Fruit fly (Drosophila melanogaster) whole organism, prepupa: ENCODE measurements around the gene CG13084.

Experiments
- CG11294 ChIP-seq: fragments of 200-800 bp; sonication (Bioruptor generic); IDR thresholded peaks from 2 replicates; pipeline ENCODE4 v1.3.6; 2022; ENCODE audit warnings: missing biosample characterization, missing genetic modification characterization
- CG11762 ChIP-seq: fragments of 200-800 bp; sonication (Bioruptor generic); optimal IDR thresholded peaks from 3 replicates; lab custom pipeline; 2016; ENCODE audit warnings: missing biosample characterization, missing genetic modification characterization; ENCODE audit not compliant: insufficient read depth
- CG11902 ChIP-seq: fragments of 200-800 bp; sonication (Bioruptor generic); optimal IDR thresholded peaks from 3 replicates; lab custom pipeline; 2016; ENCODE audit warnings: missing biosample characterization, missing genetic modification characterization
- CG15336 ChIP-seq: fragments of 200-800 bp; sonication (Bioruptor generic); IDR thresholded peaks from 2 replicates; pipeline ENCODE4 v1.3.6; 2022; ENCODE audit warnings: missing biosample characterization, missing genetic modification characterization
- CG16779 ChIP-seq: fragments of 200-800 bp; sonication (Bioruptor generic); optimal IDR thresholded peaks from 3 replicates; lab custom pipeline; 2017; ENCODE audit warnings: missing biosample characterization, mild to moderate bottlenecking, missing genetic modification characterization
- CG3032 ChIP-seq: fragments of 200-800 bp; optimal IDR thresholded peaks from 2 replicates; lab custom pipeline; 2019; ENCODE audit warnings: missing biosample characterization, mild to moderate bottlenecking, missing genetic modification characterization, moderate library complexity
- CG31627 ChIP-seq: fragments of 200-800 bp; sonication (Bioruptor generic); optimal IDR thresholded peaks from 3 replicates; lab custom pipeline; 2016; ENCODE audit warnings: missing biosample characterization, missing genetic modification characterization
- CG3919 ChIP-seq: fragments of 200-800 bp; sonication (Bioruptor generic); optimal IDR thresholded peaks from 3 replicates; lab custom pipeline; 2016; ENCODE audit warnings: missing biosample characterization, missing genetic modification characterization
- CG4318 ChIP-seq: fragments of 200-800 bp; sonication (Bioruptor generic); optimal IDR thresholded peaks from 3 replicates; lab custom pipeline; 2017; ENCODE audit warnings: missing biosample characterization, mild to moderate bottlenecking, missing genetic modification characterization
- CG6163 ChIP-seq: fragments of 200-800 bp; sonication (Bioruptor generic); IDR thresholded peaks from 3 replicates; pipeline ENCODE4 v1.3.6; 2022; ENCODE audit warnings: missing biosample characterization, missing genetic modification characterization
- CG6276 ChIP-seq: fragments of 200-800 bp; sonication (Bioruptor generic); optimal IDR thresholded peaks from 2 replicates; lab custom pipeline; 2017; ENCODE audit warnings: missing biosample characterization, mild to moderate bottlenecking, missing genetic modification characterization
- CG6792 ChIP-seq: fragments of 200-800 bp; sonication (Bioruptor generic); optimal IDR thresholded peaks from 3 replicates; lab custom pipeline; 2016; ENCODE audit warnings: missing biosample characterization, missing genetic modification characterization
- CG8119 ChIP-seq: fragments of 200-800 bp; sonication (Bioruptor generic); IDR thresholded peaks from 3 replicates; pipeline ENCODE4 v1.3.6; 2022; ENCODE audit warnings: missing biosample characterization, missing genetic modification characterization
- CG8319 ChIP-seq: fragments of 200-800 bp; sonication (Bioruptor generic); optimal IDR thresholded peaks from 3 replicates; lab custom pipeline; 2016; ENCODE audit warnings: missing biosample characterization, missing genetic modification characterization
- CG9139 ChIP-seq: fragments of 200-800 bp; sonication (Bioruptor generic); optimal IDR thresholded peaks from 3 replicates; lab custom pipeline; 2017; ENCODE audit warnings: missing biosample characterization, mild to moderate bottlenecking, missing genetic modification characterization
- Eip75B ChIP-seq: fragments of 200-800 bp; sonication (Bioruptor generic); optimal IDR thresholded peaks from 3 replicates; lab custom pipeline; 2016; ENCODE audit warnings: missing biosample characterization, missing genetic modification characterization
- Eip78C ChIP-seq: fragments of 200-800 bp; sonication (Bioruptor generic); peaks from one replicate; lab custom pipeline; 2016; ENCODE audit warnings: missing biosample characterization, missing genetic modification characterization
- Eip93F ChIP-seq: fragments of 200-800 bp; sonication (Bioruptor generic); optimal IDR thresholded peaks from 2 replicates; lab custom pipeline; 2016; ENCODE audit warnings: missing biosample characterization, mild to moderate bottlenecking, missing genetic modification characterization
- Ets21C ChIP-seq: fragments of 200-800 bp; sonication (Bioruptor generic); optimal IDR thresholded peaks from 3 replicates; lab custom pipeline; 2016; ENCODE audit warnings: missing biosample characterization, missing genetic modification characterization
- Gug ChIP-seq: fragments of 200-800 bp; sonication (Bioruptor generic); IDR thresholded peaks from 2 replicates; pipeline ENCODE4 v1.3.6; 2022; ENCODE audit warnings: missing biosample characterization, missing genetic modification characterization
- Hr39 ChIP-seq: fragments of 200-800 bp; sonication (Bioruptor generic); optimal IDR thresholded peaks from 2 replicates; lab custom pipeline; 2016; ENCODE audit warnings: missing biosample characterization, missing genetic modification characterization
- Hr4 ChIP-seq: fragments of 200-800 bp; sonication (Bioruptor generic); optimal IDR thresholded peaks from 3 replicates; lab custom pipeline; 2016; ENCODE audit warnings: missing biosample characterization, missing genetic modification characterization
- Met ChIP-seq: fragments of 200-800 bp; sonication (Bioruptor generic); optimal IDR thresholded peaks from 3 replicates; lab custom pipeline; 2016; ENCODE audit warnings: missing biosample characterization, missing genetic modification characterization
- OdsH ChIP-seq: fragments of 200-800 bp; sonication (Bioruptor generic); optimal IDR thresholded peaks from 3 replicates; lab custom pipeline; 2016; ENCODE audit warnings: missing biosample characterization, missing genetic modification characterization
- Sox15 ChIP-seq: fragments of 200-800 bp; sonication (Bioruptor generic); optimal IDR thresholded peaks from 3 replicates; lab custom pipeline; 2016; ENCODE audit warnings: missing biosample characterization, missing genetic modification characterization
- achi ChIP-seq: fragments of 200-800 bp; sonication (Bioruptor generic); optimal IDR thresholded peaks from 3 replicates; lab custom pipeline; 2016; ENCODE audit warnings: missing biosample characterization, missing genetic modification characterization
- cyc ChIP-seq: fragments of 200-800 bp; sonication (Bioruptor generic); optimal IDR thresholded peaks from 3 replicates; lab custom pipeline; 2016; ENCODE audit warnings: missing biosample characterization, missing genetic modification characterization
- dsx ChIP-seq: fragments of 200-800 bp; optimal IDR thresholded peaks from 3 replicates; lab custom pipeline; 2019; ENCODE audit warnings: missing biosample characterization, mild to moderate bottlenecking, missing genetic modification characterization, moderate library complexity; ENCODE audit not compliant: poor library complexity, severe bottlenecking
- eg ChIP-seq: fragments of 200-800 bp; sonication (Bioruptor generic); IDR thresholded peaks from 3 replicates; pipeline ENCODE4 v1.3.6; 2022; ENCODE audit warnings: missing biosample characterization, missing genetic modification characterization
- esn ChIP-seq: fragments of 200-800 bp; sonication (Bioruptor generic); optimal IDR thresholded peaks from 2 replicates; lab custom pipeline; 2016; ENCODE audit warnings: missing biosample characterization, mild to moderate bottlenecking, missing genetic modification characterization, moderate library complexity
- lz ChIP-seq: fragments of 200-800 bp; sonication (Bioruptor generic); optimal IDR thresholded peaks from 3 replicates; lab custom pipeline; 2016; ENCODE audit warnings: missing biosample characterization, missing genetic modification characterization
- salr ChIP-seq, 2 experiments: fragments of 200-800 bp; sonication (Bioruptor generic); optimal IDR thresholded peaks; 3 replicates each; lab custom pipeline; 2016 to 2018; ENCODE audit warnings: missing biosample characterization in 2 of 2, missing genetic modification characterization in 2 of 2, mild to moderate bottlenecking in 1 of 2
- ss ChIP-seq, 2 experiments: fragments of 200-800 bp; sonication (Bioruptor generic); optimal IDR thresholded peaks; 2 replicates in 1 of 2; 3 replicates in 1 of 2; lab custom pipeline; 2017 to 2018; ENCODE audit warnings: mild to moderate bottlenecking in 2 of 2, missing biosample characterization in 2 of 2, missing genetic modification characterization in 2 of 2, moderate library complexity in 1 of 2
- svp ChIP-seq: fragments of 200-800 bp; sonication (Bioruptor generic); peaks from one replicate; lab custom pipeline; 2016; ENCODE audit warnings: missing biosample characterization, missing genetic modification characterization
- topi ChIP-seq: fragments of 200-800 bp; sonication (Bioruptor generic); optimal IDR thresholded peaks from 3 replicates; lab custom pipeline; 2016; ENCODE audit warnings: missing biosample characterization, missing genetic modification characterization
- vri ChIP-seq: fragments of 200-800 bp; sonication (Bioruptor generic); optimal IDR thresholded peaks from 3 replicates; lab custom pipeline; 2016; ENCODE audit warnings: missing biosample characterization, mild to moderate bottlenecking, missing genetic modification characterization

The CG13084 gene

DNA sequence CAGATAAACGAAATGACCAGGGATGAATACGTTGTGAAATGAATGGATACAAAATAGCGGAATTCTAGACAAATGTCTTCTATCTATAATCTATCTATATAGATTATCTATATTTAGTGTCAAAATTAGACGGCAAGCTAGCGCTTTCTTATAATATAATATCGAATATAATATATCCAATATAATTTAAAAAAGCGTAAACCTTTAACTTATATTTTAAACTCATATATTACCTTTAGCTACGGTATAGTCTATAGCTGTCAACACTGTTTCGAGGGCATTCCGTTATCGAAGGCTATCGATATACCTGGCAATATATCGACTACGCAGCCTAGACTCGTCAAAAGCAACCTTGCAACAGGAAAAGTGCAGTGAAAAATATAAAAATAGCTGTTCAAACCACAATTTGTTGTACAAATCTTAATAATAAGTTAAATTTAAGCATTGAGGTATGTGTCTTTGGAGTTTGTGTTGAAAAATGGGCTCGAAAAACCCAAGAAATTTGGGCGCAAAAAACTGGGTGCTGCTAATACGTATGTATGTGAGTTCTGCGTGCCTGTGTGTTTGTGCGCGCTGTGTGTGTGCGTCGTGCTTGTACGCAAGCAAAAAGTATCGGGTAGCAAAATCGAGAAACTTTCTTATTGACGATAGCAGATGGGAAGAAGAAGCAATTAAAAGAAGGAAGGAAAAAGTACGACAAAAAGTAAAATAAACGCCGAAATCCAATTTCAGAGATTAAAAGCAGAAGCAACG lies 8.4 kb downstream of the CG13084 start, which contains the start of the genes swm and Ctu2:
TSS of gene swm (plus strand) at position 318 of the 753 bp plus-strand sequence.
TSS of gene Ctu2 (minus strand) at position 320 of the 753 bp plus-strand sequence.
- no peak for TF ChIP-seq Ets21C (GFP tag; lab: Kevin White, UChicago)
- TF ChIP-seq Gug (GFP tag; lab: Robert Waterston, UW): peak; percentile 42
- peak; percentile 71 for TF ChIP-seq svp (GFP tag; lab: Kevin White, UChicago)
- peak; percentile 8 for TF ChIP-seq CG31627 (GFP tag; lab: Kevin White, UChicago)
- TF ChIP-seq vri (GFP tag; lab: Kevin White, UChicago): no peak
- TF ChIP-seq esn (GFP tag; lab: Kevin White, UChicago): peak; percentile 41
- TF ChIP-seq achi (GFP tag; lab: Kevin White, UChicago): peak; percentile 58
- peak; percentile 50; the same call in 1 of the 3 replicates for TF ChIP-seq CG8119 (GFP tag; lab: Robert Waterston, UW)
- peak; percentile 40; the same call in 1 of the 3 replicates for TF ChIP-seq eg (GFP tag; lab: Robert Waterston, UW)
- TF ChIP-seq CG3032 (tag; lab: Kevin White, UChicago): peak; percentile 72
- no peak for TF ChIP-seq CG11902
- peak; percentile 37 for TF ChIP-seq lz (GFP tag; lab: Kevin White, UChicago)
- TF ChIP-seq, all 60 proteins: peak for 9

DNA sequence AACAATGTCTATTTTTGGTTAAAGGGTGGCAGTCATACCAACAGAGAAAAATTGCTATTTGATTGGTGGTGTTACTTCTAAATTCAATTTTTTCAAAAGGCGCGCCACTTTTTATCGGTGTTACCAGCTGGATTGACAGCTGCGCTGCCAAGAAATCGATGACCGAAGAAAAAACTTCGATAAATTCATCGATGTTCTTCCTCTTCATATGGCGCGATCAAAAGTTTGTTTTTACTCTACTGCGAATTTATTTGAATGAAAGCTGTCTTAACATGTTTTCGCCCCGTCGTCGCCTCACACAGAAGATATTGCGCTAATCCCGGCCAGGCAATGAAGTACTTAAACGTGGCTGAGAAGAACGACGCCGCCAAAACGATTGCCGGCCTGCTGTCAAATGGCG lies 13.3 kb downstream of the CG13084 start, which contains the start of gene Top3alpha:
TSS of gene Top3alpha (plus strand) at position 186 of the 400 bp plus-strand sequence.
- TF ChIP-seq CG6163 (no peak), CG11294 (no peak), cyc (no peak), eg (GFP tag; lab: Robert Waterston, UW) (no peak), Eip75B (no peak), Sox15 (GFP tag; lab: Kevin White, UChicago) (no peak), vri (GFP tag; lab: Kevin White, UChicago) (no peak), CG8319 (GFP tag; lab: Kevin White, UChicago) (no peak), CG3032 (tag; lab: Kevin White, UChicago) (no peak), Eip93F (GFP tag; lab: Kevin White, UChicago) (no peak), CG16779 (tag; lab: Kevin White, UChicago) (no peak), topi (GFP tag; lab: Kevin White, UChicago) (no peak), Eip78C (no peak), CG6792 (GFP tag; lab: Kevin White, UChicago) (no peak), Met (GFP tag; lab: Kevin White, UChicago) (no peak), salr (GFP tag; optimal IDR thresholded peaks at IDR 0.05; lab: Kevin White, UChicago) (no peak), CG31627 (GFP tag; lab: Kevin White, UChicago) (no peak), CG3919 (GFP tag; lab: Kevin White, UChicago) (no peak), dsx (GFP tag; lab: Kevin White, UChicago) (no peak), CG11762 (GFP tag; lab: Kevin White, UChicago) (no peak)

DNA sequence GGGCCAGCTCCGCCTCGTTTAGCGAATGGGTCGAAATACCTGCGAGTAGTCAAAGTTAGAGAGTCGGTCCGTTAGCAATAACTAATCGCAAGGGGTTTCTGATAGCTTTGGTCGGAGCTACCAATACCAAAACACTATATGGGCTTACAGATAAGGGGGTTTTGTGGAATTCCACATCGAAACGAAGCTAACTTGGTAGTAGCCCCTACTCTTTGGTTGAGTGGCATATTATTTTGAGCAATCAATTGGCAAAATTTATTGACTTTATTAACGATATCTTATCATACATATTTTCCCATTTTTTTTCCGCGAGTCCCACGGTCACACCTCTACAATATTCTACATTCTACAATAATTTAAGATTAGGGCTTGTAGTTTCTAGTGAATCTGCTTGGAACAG lies 21.6 kb downstream of the CG13084 start:
- TF ChIP-seq esn (GFP tag; lab: Kevin White, UChicago) (no peak), Met (GFP tag; lab: Kevin White, UChicago) (no peak), eg (GFP tag; lab: Robert Waterston, UW) (no peak), vri (GFP tag; lab: Kevin White, UChicago) (no peak), CG9139 (GFP tag; lab: Kevin White, UChicago) (no peak), svp (GFP tag; lab: Kevin White, UChicago) (no peak), Eip78C (no peak), CG15336 (no peak), ss (GFP tag; optimal IDR thresholded peaks at IDR 0.05; lab: Kevin White, UChicago) (no peak), achi (GFP tag; lab: Kevin White, UChicago) (no peak), Hr4 (GFP tag; lab: Kevin White, UChicago) (no peak), CG8319 (GFP tag; lab: Kevin White, UChicago) (no peak), CG11294 (no peak), Ets21C (GFP tag; lab: Kevin White, UChicago) (no peak), CG4318 (GFP tag; lab: Kevin White, UChicago) (no peak), OdsH (GFP tag; lab: Kevin White, UChicago) (no peak), CG6276 (no peak), Hr39 (no peak), CG11902 (no peak), CG3919 (GFP tag; lab: Kevin White, UChicago) (no peak)
- TF ChIP-seq, all 60 proteins: peak for 0
